Fruit fly (Drosophila melanogaster) S2 (cell line): ENCODE measurements around the gene Nf-YA.

Experiments used
- CG8478 ChIP-seq: fragments of >200 bp; optimal IDR thresholded peaks from 2 replicates; lab custom pipeline; 2018
- CTCF ChIP-seq, 2 experiments: fragments of >200 bp; optimal IDR thresholded peaks; 2 replicates each; lab custom pipeline; 2018

Nf-YA gene

dm6 chr3L:9398435-9398981 is 43.6 kb downstream of the Nf-YA start:
- TF ChIP-seq CG8478 (lab: Kevin White, UChicago): no peak
- TF ChIP-seq CTCF (optimal IDR thresholded peaks at IDR 0.05; lab: Kevin White, UChicago): no peak

dm6 chr3L:9398028-9398427 is 44.0 kb downstream of the Nf-YA start:
- TF ChIP-seq CG8478 (lab: Kevin White, UChicago) (no peak), CTCF (optimal IDR thresholded peaks at IDR 0.05; lab: Kevin White, UChicago) (no peak)

dm6 chr3L:9397156-9397555 is 44.9 kb downstream of the Nf-YA start:
- TF ChIP-seq CG8478 (lab: Kevin White, UChicago) (no peak), CTCF (optimal IDR thresholded peaks at IDR 0.05; lab: Kevin White, UChicago) (no peak)

dm6 chr3L:9396704-9397103 is 45.4 kb downstream of the Nf-YA start:
- no peak for TF ChIP-seq CG8478 (lab: Kevin White, UChicago)
- TF ChIP-seq CTCF (optimal IDR thresholded peaks at IDR 0.05; lab: Kevin White, UChicago): no peak

dm6 chr3L:9396038-9396437 is 46.0 kb downstream of the Nf-YA start:
- no peak for TF ChIP-seq CTCF (optimal IDR thresholded peaks at IDR 0.05; lab: Kevin White, UChicago)
- TF ChIP-seq CG8478 (lab: Kevin White, UChicago): no peak

dm6 chr3L:9391340-9391980 is 50.6 kb downstream of the Nf-YA start:
- TF ChIP-seq CTCF (optimal IDR thresholded peaks at IDR 0.05; lab: Kevin White, UChicago) (no peak), CG8478 (lab: Kevin White, UChicago) (no peak)
